Fruit fly (Drosophila melanogaster) whole organism, embryonic: ENCODE measurements around the gene CG42299.

ENCODE experiments used
- Abd-B ChIP-seq: fragments of 200-800 bp; sonication (Bioruptor generic); optimal IDR thresholded peaks from 2 replicates; lab custom pipeline; 2018; ENCODE audit warnings: missing biosample characterization, mild to moderate bottlenecking, missing genetic modification characterization, moderate library complexity
- C15 ChIP-seq: fragments of 200-800 bp; sonication (Bioruptor generic); IDR thresholded peaks from 3 replicates; pipeline ENCODE4 v1.3.6; 2022; ENCODE audit warnings: missing biosample characterization, missing genetic modification characterization
- CG10209 ChIP-seq: fragments of 200-800 bp; sonication (Bioruptor generic); optimal IDR thresholded peaks from 3 replicates; lab custom pipeline; 2017; ENCODE audit warnings: missing biosample characterization, mild to moderate bottlenecking, missing genetic modification characterization, missing genetic modification reagents
- CG11085 ChIP-seq: fragments of 200-800 bp; sonication (Bioruptor generic); IDR thresholded peaks from 2 replicates; pipeline ENCODE4 v1.3.6; 2022; ENCODE audit warnings: missing biosample characterization, missing genetic modification characterization
- CG12769 ChIP-seq: fragments of 200-800 bp; sonication (Bioruptor generic); optimal IDR thresholded peaks from 2 replicates; lab custom pipeline; 2019; ENCODE audit warnings: missing biosample characterization, mild to moderate bottlenecking, missing genetic modification characterization, moderate library complexity
- CG14710 ChIP-seq: fragments of 200-800 bp; sonication (Bioruptor generic); optimal IDR thresholded peaks from 3 replicates; lab custom pipeline; 2019; ENCODE audit warnings: missing biosample characterization, mild to moderate bottlenecking, missing genetic modification characterization, moderate library complexity
- CG16813 ChIP-seq: fragments of 200-800 bp; sonication (Bioruptor generic); IDR thresholded peaks from 3 replicates; pipeline ENCODE4 v1.3.6; 2022; ENCODE audit warnings: missing biosample characterization, missing genetic modification characterization; ENCODE audit not compliant: partially characterized antibody
- CG17359 ChIP-seq: fragments of 200-800 bp; sonication (Bioruptor generic); optimal IDR thresholded peaks from 3 replicates; lab custom pipeline; 2018; ENCODE audit warnings: missing biosample characterization, mild to moderate bottlenecking, missing genetic modification characterization, moderate library complexity
- CG2120 ChIP-seq: fragments of 200-800 bp; sonication (Bioruptor generic); optimal IDR thresholded peaks from 3 replicates; lab custom pipeline; 2016; ENCODE audit warnings: missing biosample characterization, missing genetic modification characterization
- CG43689 ChIP-seq: fragments of 200-800 bp; sonication (Bioruptor generic); IDR thresholded peaks from 2 replicates; pipeline ENCODE4 v1.3.6; 2022; ENCODE audit warnings: missing biosample characterization, missing genetic modification characterization
- CG6689 ChIP-seq: fragments of 200-800 bp; sonication (Bioruptor generic); IDR thresholded peaks from 2 replicates; pipeline ENCODE4 v1.3.6; 2022; ENCODE audit warnings: missing biosample characterization, missing genetic modification characterization
- CG6854 ChIP-seq: fragments of 200-800 bp; sonication (Bioruptor generic); optimal IDR thresholded peaks from 3 replicates; lab custom pipeline; 2017; ENCODE audit warnings: missing biosample characterization, mild to moderate bottlenecking, missing genetic modification characterization
- CG7556 ChIP-seq: fragments of 200-800 bp; sonication (Bioruptor generic); optimal IDR thresholded peaks from 2 replicates; lab custom pipeline; 2017; ENCODE audit warnings: missing biosample characterization, mild to moderate bottlenecking, missing genetic modification characterization
- CG7745 ChIP-seq: fragments of 200-800 bp; sonication (Bioruptor generic); optimal IDR thresholded peaks from 2 replicates; lab custom pipeline; 2018; ENCODE audit warnings: missing biosample characterization, mild to moderate bottlenecking, missing genetic modification characterization, moderate library complexity
- CG8359 ChIP-seq: fragments of 200-800 bp; sonication (Bioruptor generic); optimal IDR thresholded peaks from 2 replicates; lab custom pipeline; 2017; ENCODE audit warnings: missing biosample characterization, mild to moderate bottlenecking, missing genetic modification characterization, borderline replicate concordance
- CG9932 ChIP-seq: fragments of 200-800 bp; sonication (Bioruptor generic); IDR thresholded peaks from 2 replicates; pipeline ENCODE4 v1.3.6; 2022; ENCODE audit warnings: missing biosample characterization, missing genetic modification characterization
- CoRest ChIP-seq: fragments of 200-800 bp; sonication (Bioruptor generic); optimal IDR thresholded peaks from 3 replicates; lab custom pipeline; 2018; ENCODE audit warnings: missing biosample characterization, mild to moderate bottlenecking, missing genetic modification characterization, moderate library complexity
- Dbx ChIP-seq: fragments of 200-800 bp; sonication (Bioruptor generic); IDR thresholded peaks from 3 replicates; pipeline ENCODE4 v1.3.6; 2022; ENCODE audit warnings: missing biosample characterization, missing genetic modification characterization
- Dip2 ChIP-seq: fragments of 200-800 bp; sonication (Bioruptor generic); IDR thresholded peaks from 2 replicates; pipeline ENCODE4 v1.3.6; 2022; ENCODE audit warnings: missing biosample characterization, missing genetic modification characterization
- Fer2 ChIP-seq: fragments of 200-800 bp; sonication (Bioruptor generic); optimal IDR thresholded peaks from 2 replicates; lab custom pipeline; 2018; ENCODE audit warnings: missing biosample characterization, mild to moderate bottlenecking, missing genetic modification characterization, moderate library complexity
- Gsc ChIP-seq: fragments of 200-800 bp; sonication (Bioruptor generic); IDR thresholded peaks from 2 replicates; pipeline ENCODE4 v1.3.6; 2022; ENCODE audit warnings: missing biosample characterization, missing genetic modification characterization
- HmgD ChIP-seq: fragments of 200-800 bp; sonication (Bioruptor generic); optimal IDR thresholded peaks from 3 replicates; lab custom pipeline; 2016; ENCODE audit warnings: missing biosample characterization, missing genetic modification characterization
- Med ChIP-seq: fragments of 200-800 bp; sonication (Bioruptor generic); peaks from one replicate; lab custom pipeline; 2016; ENCODE audit warnings: missing biosample characterization, missing genetic modification characterization, mild to moderate bottlenecking, inconsistent platforms, moderate library complexity
- Scr ChIP-seq: fragments of 200-800 bp; sonication (Bioruptor generic); IDR thresholded peaks from 2 replicates; pipeline ENCODE4 v1.3.6; 2022; ENCODE audit warnings: missing biosample characterization, missing genetic modification characterization; ENCODE audit not compliant: partially characterized antibody
- Sox102F ChIP-seq: fragments of 200-800 bp; sonication (Bioruptor generic); optimal IDR thresholded peaks from 2 replicates; lab custom pipeline; 2018; ENCODE audit warnings: missing biosample characterization, mild to moderate bottlenecking, missing genetic modification characterization, moderate library complexity
- Ssrp ChIP-seq: fragments of 200-800 bp; sonication (Bioruptor generic); optimal IDR thresholded peaks from 2 replicates; lab custom pipeline; 2018; ENCODE audit warnings: missing biosample characterization, mild to moderate bottlenecking, missing genetic modification characterization, moderate library complexity
- ap ChIP-seq: fragments of 200-800 bp; sonication (Bioruptor generic); IDR thresholded peaks from 2 replicates; pipeline ENCODE4 v1.3.6; 2022; ENCODE audit warnings: missing biosample characterization, missing genetic modification characterization
- az2 ChIP-seq: fragments of 200-800 bp; sonication (Bioruptor generic); optimal IDR thresholded peaks from 3 replicates; lab custom pipeline; 2016; ENCODE audit warnings: missing biosample characterization, missing genetic modification characterization
- bcd ChIP-seq: fragments of 200-800 bp; sonication (Bioruptor generic); optimal IDR thresholded peaks from 2 replicates; lab custom pipeline; 2017; ENCODE audit warnings: missing biosample characterization, mild to moderate bottlenecking, missing genetic modification characterization
- bigmax ChIP-seq: fragments of 200-800 bp; sonication (Bioruptor generic); optimal IDR thresholded peaks from 2 replicates; lab custom pipeline; 2018; ENCODE audit warnings: missing biosample characterization, mild to moderate bottlenecking, missing genetic modification characterization
- btn ChIP-seq: fragments of 200-800 bp; sonication (Bioruptor generic); optimal IDR thresholded peaks from 2 replicates; lab custom pipeline; 2016; ENCODE audit warnings: missing biosample characterization, missing genetic modification characterization
- cad ChIP-seq: fragments of >200 bp; optimal IDR thresholded peaks from 2 replicates; lab custom pipeline; 2017; ENCODE audit warnings: missing biosample characterization, missing genetic modification characterization
- cg ChIP-seq: fragments of 200-800 bp; sonication (Bioruptor generic); optimal IDR thresholded peaks from 3 replicates; lab custom pipeline; 2019; ENCODE audit warnings: missing biosample characterization, mild to moderate bottlenecking, missing genetic modification characterization, moderate library complexity
- chif ChIP-seq, 2 experiments: fragments of 200-800 bp; sonication (Bioruptor generic); optimal IDR thresholded peaks; 3 replicates each; lab custom pipeline; 2016; ENCODE audit warnings: missing biosample characterization in 2 of 2, missing genetic modification characterization in 2 of 2
- dati ChIP-seq: fragments of 200-800 bp; sonication (Bioruptor generic); IDR thresholded peaks from 2 replicates; pipeline ENCODE4 v1.3.6; 2022; ENCODE audit warnings: missing biosample characterization, missing genetic modification characterization
- dm ChIP-seq: fragments of 200-800 bp; sonication (Bioruptor generic); optimal IDR thresholded peaks from 3 replicates; lab custom pipeline; 2016; ENCODE audit warnings: missing biosample characterization, missing genetic modification characterization
- dmrt99B ChIP-seq: fragments of 200-800 bp; sonication (Bioruptor generic); optimal IDR thresholded peaks from 2 replicates; lab custom pipeline; 2018; ENCODE audit warnings: missing biosample characterization, mild to moderate bottlenecking, missing genetic modification characterization, moderate library complexity
- dysf ChIP-seq: fragments of 200-800 bp; sonication (Bioruptor generic); IDR thresholded peaks from 3 replicates; pipeline ENCODE4 v1.3.6; 2022; ENCODE audit warnings: missing biosample characterization, missing genetic modification characterization
- fd3F ChIP-seq: fragments of 200-800 bp; sonication (Bioruptor generic); optimal IDR thresholded peaks from 2 replicates; lab custom pipeline; 2018; ENCODE audit warnings: missing biosample characterization, mild to moderate bottlenecking, missing genetic modification characterization, moderate library complexity
- fru ChIP-seq: fragments of >200 bp; optimal IDR thresholded peaks from 2 replicates; lab custom pipeline; 2017
- gcm ChIP-seq: fragments of 200-800 bp; sonication (Bioruptor generic); optimal IDR thresholded peaks from 2 replicates; lab custom pipeline; 2019; ENCODE audit warnings: missing biosample characterization, mild to moderate bottlenecking, missing genetic modification characterization, moderate library complexity
- jigr1 ChIP-seq: fragments of 200-800 bp; sonication (Bioruptor generic); IDR thresholded peaks from 3 replicates; pipeline ENCODE4 v1.3.6; 2022; ENCODE audit warnings: missing biosample characterization, missing genetic modification characterization
- onecut ChIP-seq: fragments of 200-800 bp; sonication (Bioruptor generic); IDR thresholded peaks from 2 replicates; pipeline ENCODE4 v1.3.6; 2022; ENCODE audit warnings: missing biosample characterization, missing genetic modification characterization
- ranshi ChIP-seq: fragments of 200-800 bp; sonication (Bioruptor generic); IDR thresholded peaks from 2 replicates; pipeline ENCODE4 v1.3.6; 2022; ENCODE audit warnings: missing biosample characterization, missing genetic modification characterization
- ro ChIP-seq: fragments of 200-800 bp; sonication (Bioruptor generic); IDR thresholded peaks from 2 replicates; pipeline ENCODE4 v1.3.6; 2022; ENCODE audit warnings: missing biosample characterization, missing genetic modification characterization
- sc ChIP-seq, 3 experiments: fragments of >200 bp in 2 of 3; fragments of 200-800 bp in 1 of 3; sonication (Bioruptor generic) in 1 of 3; optimal IDR thresholded peaks; 2 replicates in 2 of 3; 3 replicates in 1 of 3; lab custom pipeline; 2017; ENCODE audit warnings: mild to moderate bottlenecking in 1 of 3, missing biosample characterization in 1 of 3, missing genetic modification characterization in 1 of 3, missing genetic modification reagents in 1 of 3
- stwl ChIP-seq: fragments of 200-800 bp; sonication (Bioruptor generic); optimal IDR thresholded peaks from 3 replicates; lab custom pipeline; 2018; ENCODE audit warnings: missing biosample characterization, mild to moderate bottlenecking, missing genetic modification characterization, moderate library complexity
- tup ChIP-seq: fragments of 200-800 bp; sonication (Bioruptor generic); optimal IDR thresholded peaks from 2 replicates; lab custom pipeline; 2016; ENCODE audit warnings: missing biosample characterization, mild to moderate bottlenecking, missing genetic modification characterization, moderate library complexity
- unc-4 ChIP-seq: fragments of 200-800 bp; sonication (Bioruptor generic); IDR thresholded peaks from 2 replicates; pipeline ENCODE4 v1.3.6; 2022; ENCODE audit warnings: missing biosample characterization, missing genetic modification characterization; ENCODE audit not compliant: partially characterized antibody
- zen ChIP-seq: fragments of 200-800 bp; sonication (Bioruptor generic); optimal IDR thresholded peaks from 3 replicates; lab custom pipeline; 2018; ENCODE audit warnings: missing biosample characterization, mild to moderate bottlenecking, missing genetic modification characterization, moderate library complexity

Gene CG42299

dm6 chrX:15622970-15623402, 47.5 kb upstream of the CG42299 start (continued):
- TF ChIP-seq Dip2 (GFP tag; lab: Robert Waterston, UW) (no peak), CG2120 (GFP tag; lab: Kevin White, UChicago) (peak; percentile 84), CG7556 (GFP tag; lab: Kevin White, UChicago) (peak; percentile 71), jigr1 (GFP tag; lab: Robert Waterston, UW) (peak; percentile 75; the same call in 2 of the 3 replicates), ap (GFP tag; lab: Robert Waterston, UW) (peak; percentile 69), gcm (peak; percentile 21), ro (GFP tag; lab: Robert Waterston, UW) (0 out of 2 replicates have a peak, but pooled peaks have one; percentile 48), Dbx (GFP tag; lab: Robert Waterston, UW) (peak; percentile 89), CG7745 (tag; lab: Kevin White, UChicago) (no peak), cg (no peak), cad (no peak), CG43689 (GFP tag; lab: Robert Waterston, UW) (peak; percentile 73), Gsc (GFP tag; lab: Robert Waterston, UW) (peak; percentile 42; the same call in 1 of the 2 replicates), CG17359 (tag; lab: Kevin White, UChicago) (peak; percentile 83), ranshi (GFP tag; lab: Robert Waterston, UW) (peak; percentile 90), fru (lab: Kevin White, UChicago) (no peak), Abd-B (GFP tag; lab: Kevin White, UChicago) (peak; percentile 68), dmrt99B (peak; percentile 87), zen (tag; lab: Kevin White, UChicago) (peak; percentile 13), CG14710 (tag; lab: Kevin White, UChicago) (peak; percentile 25), dm (GFP tag; lab: Kevin White, UChicago) (peak; percentile 31), CG11085 (GFP tag; lab: Robert Waterston, UW) (peak; percentile 79), az2 (GFP tag; lab: Kevin White, UChicago) (peak; percentile 71), bigmax (GFP tag; lab: Kevin White, UChicago) (no peak), CG10209 (GFP tag; lab: Kevin White, UChicago) (peak; percentile 60), HmgD (no peak), onecut (peak; percentile 79), Med (peak; percentile 95), sc (optimal IDR thresholded peaks at IDR 0.05; lab: Kevin White, UChicago) (no peak), sc (GFP tag; optimal IDR thresholded peaks at IDR 0.05; lab: Kevin White, UChicago) (peak; percentile 36), unc-4 (no peak), dysf (peak; percentile 93), CoRest (tag; lab: Kevin White, UChicago) (peak; percentile 83), CG9932 (GFP tag; lab: Robert Waterston, UW) (peak; percentile 92), CG12769 (tag; lab: Kevin White, UChicago) (peak; percentile 89), btn (GFP tag; lab: Kevin White, UChicago) (peak; percentile 68), CG8359 (GFP tag; lab: Kevin White, UChicago) (no peak), Fer2 (tag; lab: Kevin White, UChicago) (peak; percentile 29), C15 (GFP tag; lab: Robert Waterston, UW) (peak; percentile 71; the same call in 1 of the 3 replicates), Sox102F (GFP tag; lab: Kevin White, UChicago) (peak; percentile 85), CG16813 (GFP tag; lab: Robert Waterston, UW) (no peak), tup (no peak), Ssrp (tag; lab: Kevin White, UChicago) (peak; percentile 64), stwl (tag; lab: Kevin White, UChicago) (no peak), CG6689 (peak; percentile 81), fd3F (GFP tag; lab: Kevin White, UChicago) (peak; percentile 68), Scr (GFP tag; lab: Robert Waterston, UW) (no peak), chif (GFP tag; optimal IDR thresholded peaks at IDR 0.05; lab: Kevin White, UChicago) (peak; percentile 53 to 56), bcd (GFP tag; lab: Kevin White, UChicago) (peak; percentile 72), dati (GFP tag; lab: Robert Waterston, UW) (peak; percentile 52; the same call in 1 of the 2 replicates), CG6854 (GFP tag; lab: Kevin White, UChicago) (no peak)
